Worm (Caenorhabditis elegans) whole organism, mixed stage, embryonic: ENCODE measurements around the gene ZK945.6.

Experiments
- blmp-1 ChIP-seq: fragments of 150-350 bp; optimal IDR thresholded peaks from 2 replicates; lab custom pipeline; 2014; ENCODE audit warnings: missing biosample characterization, missing genetic modification characterization
- mep-1 ChIP-seq: fragments of 150-350 bp; optimal IDR thresholded peaks from 2 replicates; lab custom pipeline; 2017; ENCODE audit warnings: missing biosample characterization, missing genetic modification reagents, missing genetic modification characterization, inconsistent platforms
- snpc-4 ChIP-seq: fragments of 150-350 bp; optimal IDR thresholded peaks from 2 replicates; lab custom pipeline; 2014; ENCODE audit warnings: missing biosample characterization, missing genetic modification characterization
- unc-62 ChIP-seq: fragments of 150-350 bp; optimal IDR thresholded peaks from 2 replicates; lab custom pipeline; 2014; ENCODE audit warnings: missing biosample characterization, missing genetic modification reagents, missing genetic modification characterization
- ztf-11 ChIP-seq: fragments of 150-350 bp; optimal IDR thresholded peaks from 2 replicates; lab custom pipeline; 2014; ENCODE audit warnings: missing biosample characterization, missing genetic modification characterization

ce11 chrII:10065472-10065871, 41.3 kb downstream of the ZK945.6 start:
- TF ChIP-seq blmp-1 (no peak), snpc-4 (tag; lab: Kevin White, UChicago) (no peak), mep-1 (tag; lab: Kevin White, UChicago) (no peak), ztf-11 (tag; lab: Kevin White, UChicago) (no peak), unc-62 (GFP tag; lab: Kevin White, UChicago) (no peak)
